Worm (Caenorhabditis elegans) whole organism, L4 larva: Measurements from ENCODE around the gene unc-78.

Experiments
- D1046.2 ChIP-seq: fragments of 200-800 bp; sonication (Bioruptor generic); IDR thresholded peaks from 2 replicates; pipeline ENCODE4 v1.3.6; 2022; ENCODE audit warnings: missing genetic modification characterization, missing compliant biosample characterization
- F10B5.3 ChIP-seq: sonication (generic microtip); optimal IDR thresholded peaks from 2 replicates; lab custom pipeline; 2016; ENCODE audit warnings: mild to moderate bottlenecking, missing genetic modification characterization, missing compliant biosample characterization
- R02D3.7 ChIP-seq: fragments of 150-350 bp; sonication (generic microtip); optimal IDR thresholded peaks from 3 replicates; lab custom pipeline; 2014; ENCODE audit warnings: missing biosample characterization, missing genetic modification characterization
- Y105C5A.15 ChIP-seq: fragments of 200-800 bp; sonication (Bioruptor generic); IDR thresholded peaks from 2 replicates; pipeline ENCODE4 v1.3.6; 2022; ENCODE audit warnings: missing genetic modification characterization, missing compliant biosample characterization
- Y75B8A.6 ChIP-seq: fragments of 200-800 bp; sonication (Bioruptor generic); IDR thresholded peaks from 2 replicates; pipeline ENCODE4 v1.3.6; 2022; ENCODE audit warnings: missing genetic modification reagents, missing genetic modification characterization, missing compliant biosample characterization
- ZK546.5 ChIP-seq, 2 experiments: sonication (generic microtip); optimal IDR thresholded peaks; 2 replicates each; lab custom pipeline; 2017; ENCODE audit warnings: missing biosample characterization in 2 of 2, missing genetic modification characterization in 2 of 2
- aha-1 ChIP-seq: fragments of 150-350 bp; peaks from one replicate; lab custom pipeline; 2014; ENCODE audit warnings: missing biosample characterization, missing genetic modification characterization
- aly-2 ChIP-seq: sonication (generic microtip); optimal IDR thresholded peaks from 2 replicates; lab custom pipeline; 2018; ENCODE audit warnings: missing biosample characterization, missing genetic modification characterization
- attf-4 ChIP-seq: sonication (generic microtip); optimal IDR thresholded peaks from 3 replicates; lab custom pipeline; 2017; ENCODE audit warnings: missing biosample characterization, missing genetic modification characterization
- ceh-20 ChIP-seq: fragments of 200-800 bp; sonication (Bioruptor generic); IDR thresholded peaks from 2 replicates; pipeline ENCODE4 v1.3.6; 2022; ENCODE audit warnings: missing genetic modification reagents, missing genetic modification characterization, missing compliant biosample characterization
- ceh-28 ChIP-seq: fragments of 150-350 bp; optimal IDR thresholded peaks from 2 replicates; lab custom pipeline; 2014; ENCODE audit warnings: missing biosample characterization, missing genetic modification reagents, missing genetic modification characterization
- ceh-32 ChIP-seq: sonication (generic microtip); optimal IDR thresholded peaks from 2 replicates; lab custom pipeline; 2016; ENCODE audit warnings: mild to moderate bottlenecking, missing genetic modification characterization, missing compliant biosample characterization; ENCODE audit not compliant: poor library complexity
- ceh-62 ChIP-seq: sonication (generic microtip); optimal IDR thresholded peaks from 2 replicates; lab custom pipeline; 2017; ENCODE audit warnings: missing biosample characterization, missing genetic modification characterization
- ctbp-1 ChIP-seq: fragments of 200-800 bp; sonication (Bioruptor generic); IDR thresholded peaks from 2 replicates; pipeline ENCODE4 v1.3.6; 2022; ENCODE audit warnings: missing genetic modification reagents, missing genetic modification characterization, missing compliant biosample characterization
- daf-16 ChIP-seq, 3 experiments: sonication (generic microtip); optimal IDR thresholded peaks; 2 replicates each; lab custom pipeline; 2016 to 2017; ENCODE audit warnings: missing genetic modification characterization in 3 of 3, missing genetic modification reagents in 3 of 3, mild to moderate bottlenecking in 2 of 3, missing compliant biosample characterization in 2 of 3, missing biosample characterization in 1 of 3, moderate library complexity in 1 of 3
- daf-19 ChIP-seq: fragments of 200-800 bp; sonication (Bioruptor generic); conservative IDR thresholded peaks from 2 replicates; pipeline ENCODE4 v1.3.6; 2022; ENCODE audit warnings: missing genetic modification characterization, missing compliant biosample characterization
- daf-8 ChIP-seq: fragments of 200-800 bp; sonication (Bioruptor generic); IDR thresholded peaks from 2 replicates; pipeline ENCODE4 v1.3.6; 2022; ENCODE audit warnings: missing genetic modification characterization, missing compliant biosample characterization
- dmd-9 ChIP-seq: fragments of 200-800 bp; sonication (Bioruptor generic); IDR thresholded peaks from 2 replicates; pipeline ENCODE4 v1.3.6; 2022; ENCODE audit warnings: missing genetic modification reagents, missing genetic modification characterization, missing compliant biosample characterization
- dve-1 ChIP-seq: sonication (generic microtip); optimal IDR thresholded peaks from 2 replicates; lab custom pipeline; 2017; ENCODE audit warnings: antibody characterized with exemption, mild to moderate bottlenecking, missing genetic modification characterization, missing compliant biosample characterization; ENCODE audit not compliant: insufficient read depth
- egl-27 ChIP-seq: sonication (generic microtip); optimal IDR thresholded peaks from 3 replicates; lab custom pipeline; 2017; ENCODE audit warnings: missing biosample characterization, missing genetic modification reagents, missing genetic modification characterization
- gei-8 ChIP-seq: fragments of 200-800 bp; sonication (Bioruptor generic); optimal IDR thresholded peaks from 2 replicates; lab custom pipeline; 2018; ENCODE audit warnings: mild to moderate bottlenecking, missing genetic modification characterization, missing compliant biosample characterization
- hlh-11 ChIP-seq: fragments of 200-800 bp; sonication (Bioruptor generic); optimal IDR thresholded peaks from 2 replicates; lab custom pipeline; 2018; ENCODE audit warnings: mild to moderate bottlenecking, missing genetic modification characterization, missing compliant biosample characterization
- hmg-1.1 ChIP-seq: fragments of 200-800 bp; sonication (Bioruptor generic); IDR thresholded peaks from 2 replicates; pipeline ENCODE4 v1.3.6; 2022; ENCODE audit warnings: missing genetic modification reagents, missing genetic modification characterization, missing compliant biosample characterization
- lin-15B ChIP-seq: fragments of 150-350 bp; sonication (generic microtip); optimal IDR thresholded peaks from 3 replicates; lab custom pipeline; 2014; ENCODE audit warnings: missing biosample characterization, missing genetic modification characterization
- lin-29 ChIP-seq: fragments of 200-800 bp; sonication (Bioruptor generic); IDR thresholded peaks from 2 replicates; pipeline ENCODE4 v1.3.6; 2022; ENCODE audit warnings: missing genetic modification reagents, missing genetic modification characterization, missing compliant biosample characterization
- lin-39 ChIP-seq: fragments of 150-350 bp; optimal IDR thresholded peaks from 2 replicates; lab custom pipeline; 2014; ENCODE audit warnings: missing biosample characterization, missing genetic modification reagents, missing genetic modification characterization
- madf-9 ChIP-seq: fragments of 200-800 bp; sonication (Bioruptor generic); conservative IDR thresholded peaks from 2 replicates; pipeline ENCODE4 v1.3.6; 2022; ENCODE audit warnings: missing genetic modification reagents, missing genetic modification characterization, missing compliant biosample characterization
- mdl-1 ChIP-seq, 2 experiments: fragments of 150-350 bp in 1 of 2; sonication (generic microtip) in 1 of 2; optimal IDR thresholded peaks; 2 replicates each; lab custom pipeline; 2014 to 2017; ENCODE audit warnings: missing biosample characterization in 2 of 2, missing genetic modification characterization in 2 of 2
- mes-2 ChIP-seq: sonication (generic microtip); optimal IDR thresholded peaks from 2 replicates; lab custom pipeline; 2016; ENCODE audit warnings: missing genotype, mild to moderate bottlenecking, missing genetic modification characterization, missing compliant biosample characterization; ENCODE audit not compliant: poor library complexity, severe bottlenecking
- nhr-11 ChIP-seq: fragments of 150-350 bp; optimal IDR thresholded peaks from 2 replicates; lab custom pipeline; 2014; ENCODE audit warnings: missing biosample characterization, missing genetic modification characterization
- nhr-48 ChIP-seq: sonication (generic microtip); optimal IDR thresholded peaks from 2 replicates; lab custom pipeline; 2016; ENCODE audit warnings: mild to moderate bottlenecking, missing genetic modification characterization, missing compliant biosample characterization
- nhr-77 ChIP-seq: fragments of 150-350 bp; optimal IDR thresholded peaks from 2 replicates; lab custom pipeline; 2014; ENCODE audit warnings: missing biosample characterization, missing genetic modification characterization
- rbr-2 ChIP-seq: sonication (generic microtip); optimal IDR thresholded peaks from 2 replicates; lab custom pipeline; 2016; ENCODE audit warnings: missing genotype, missing genetic modification characterization, missing compliant biosample characterization
- sdz-12 ChIP-seq: fragments of 200-800 bp; sonication (Bioruptor generic); optimal IDR thresholded peaks from 2 replicates; lab custom pipeline; 2018; ENCODE audit warnings: mild to moderate bottlenecking, missing genetic modification characterization, missing compliant biosample characterization
- snpc-1.2 ChIP-seq: fragments of 200-800 bp; sonication (Bioruptor generic); IDR thresholded peaks from 2 replicates; pipeline ENCODE4 v1.3.6; 2022; ENCODE audit warnings: missing genetic modification reagents, missing genetic modification characterization, missing compliant biosample characterization
- spr-1 ChIP-seq: sonication (generic microtip); optimal IDR thresholded peaks from 2 replicates; lab custom pipeline; 2016; ENCODE audit warnings: mild to moderate bottlenecking, missing genetic modification characterization, missing compliant biosample characterization
- unc-130 ChIP-seq: sonication (generic microtip); optimal IDR thresholded peaks from 2 replicates; lab custom pipeline; 2016; ENCODE audit warnings: missing genetic modification reagents, missing genetic modification characterization, missing compliant biosample characterization
- unc-62 ChIP-seq, 3 experiments: fragments of 150-350 bp in 1 of 3; sonication (generic microtip); optimal IDR thresholded peaks in 2 of 3; peaks in 1 of 3; 1 replicate in 1 of 3; 2 replicates in 2 of 3; lab custom pipeline; 2014 to 2017; ENCODE audit warnings: missing biosample characterization in 3 of 3, missing genetic modification characterization in 3 of 3, missing genetic modification reagents in 3 of 3, missing genotype in 1 of 3
- zag-1 ChIP-seq: fragments of 150-350 bp; optimal IDR thresholded peaks from 2 replicates; lab custom pipeline; 2014; ENCODE audit warnings: missing biosample characterization, missing genetic modification characterization
- zfp-2 ChIP-seq: sonication (generic microtip); optimal IDR thresholded peaks from 2 replicates; lab custom pipeline; 2016; ENCODE audit warnings: mild to moderate bottlenecking, missing genetic modification characterization, missing compliant biosample characterization
- zip-11 ChIP-seq: fragments of 200-800 bp; sonication (Bioruptor generic); IDR thresholded peaks from 2 replicates; pipeline ENCODE4 v1.3.6; 2022; ENCODE audit warnings: missing genetic modification characterization, missing compliant biosample characterization
- ztf-11 ChIP-seq: fragments of 150-350 bp; optimal IDR thresholded peaks from 2 replicates; lab custom pipeline; 2014; ENCODE audit warnings: missing biosample characterization, missing genetic modification characterization

Gene unc-78

ce11 chrX:3411565-3412022 is at the start of gene unc-78:
TSS of gene unc-78 (minus strand) at chrX:3411615.
- peak; percentile 44 for TF ChIP-seq mes-2 (tag; lab: Kevin White, UChicago)
- no peak for TF ChIP-seq aly-2 (tag; lab: Kevin White, UChicago)
- no peak for TF ChIP-seq unc-62 (GFP tag; optimal IDR thresholded peaks at IDR 0.05 in 1 of 2; lab: Kevin White, UChicago)
- no peak for TF ChIP-seq unc-62 (tag; optimal IDR thresholded peaks at IDR 0.05; lab: Kevin White, UChicago)
- no peak for TF ChIP-seq nhr-77
- TF ChIP-seq ZK546.5 (tag; optimal IDR thresholded peaks at IDR 0.05; lab: Kevin White, UChicago), result no peak
- TF ChIP-seq madf-9 (GFP tag; lab: Robert Waterston, UW), result no peak
- TF ChIP-seq aha-1 (tag; lab: Kevin White, UChicago), result peak; percentile 58
- TF ChIP-seq ztf-11 (tag; lab: Kevin White, UChicago), result no peak

- TF ChIP-seq lin-29 (GFP tag; lab: Robert Waterston, UW) (no peak), ceh-20 (GFP tag; lab: Robert Waterston, UW) (peak; percentile 83; the same call in 1 of the 2 replicates), dmd-9 (GFP tag; lab: Robert Waterston, UW) (no peak), nhr-48 (no peak), ceh-62 (tag; lab: Kevin White, UChicago) (no peak), F10B5.3 (no peak), daf-8 (GFP tag; lab: Robert Waterston, UW) (no peak), Y75B8A.6 (no peak), daf-16 (GFP tag; optimal IDR thresholded peaks at IDR 0.05; lab: Kevin White, UChicago) (peak in 1 of 2 experiments; percentile 66), daf-16 (tag; optimal IDR thresholded peaks at IDR 0.05; lab: Kevin White, UChicago) (no peak), snpc-1.2 (GFP tag; lab: Robert Waterston, UW) (no peak), R02D3.7 (no peak), gei-8 (GFP tag; lab: Kevin White, UChicago) (no peak), ceh-32 (tag; lab: Kevin White, UChicago) (no peak), dve-1 (tag; lab: Kevin White, UChicago) (no peak), daf-19 (GFP tag; lab: Robert Waterston, UW) (no peak), ceh-28 (tag; lab: Kevin White, UChicago) (no peak), D1046.2 (GFP tag; lab: Robert Waterston, UW) (no peak), zag-1 (no peak), hmg-1.1 (GFP tag; lab: Robert Waterston, UW) (0 out of 2 replicates have a peak, but pooled peaks have one; percentile 20), ctbp-1 (no peak), nhr-11 (tag; lab: Kevin White, UChicago) (peak; percentile 61), zip-11 (no peak), aly-2 (tag; lab: Kevin White, UChicago) (no peak), mdl-1 (tag; optimal IDR thresholded peaks at IDR 0.05; lab: Kevin White, UChicago) (no peak), lin-15B (tag; lab: Kevin White, UChicago) (no peak), unc-130 (GFP tag; lab: Kevin White, UChicago) (no peak), rbr-2 (no peak), sdz-12 (GFP tag; lab: Kevin White, UChicago) (no peak), hlh-11 (tag; lab: Kevin White, UChicago) (peak; percentile 38), attf-4 (tag; lab: Kevin White, UChicago) (no peak), spr-1 (tag; lab: Kevin White, UChicago) (no peak), egl-27 (tag; lab: Kevin White, UChicago) (no peak), lin-39 (peak; percentile 77), Y105C5A.15 (GFP tag; lab: Robert Waterston, UW) (no peak), zfp-2 (no peak)
These were observed 44.1 kb upstream of the unc-78 start for ce11 chrX:3455561-3455960.
